Worm (Caenorhabditis elegans) whole organism, mixed stage, embryonic: ENCODE data around the gene cdh-9.
A peak's percentile ranks its signal among the peaks of the same experiment; 100 is the strongest.

Source experiments
- M03D4.4 ChIP-seq: sonication (generic microtip); optimal IDR thresholded peaks from 2 replicates; lab custom pipeline; 2017; ENCODE audit warnings: mild to moderate bottlenecking, missing genetic modification characterization, missing compliant biosample characterization
- bed-3 ChIP-seq: fragments of 200-800 bp; sonication (Bioruptor generic); optimal IDR thresholded peaks from 3 replicates; lab custom pipeline; 2018; ENCODE audit warnings: mild to moderate bottlenecking, missing genetic modification characterization, moderate library complexity, missing compliant biosample characterization
- blmp-1 ChIP-seq: fragments of 150-350 bp; optimal IDR thresholded peaks from 2 replicates; lab custom pipeline; 2014; ENCODE audit warnings: missing biosample characterization, missing genetic modification characterization
- ceh-39 ChIP-seq: fragments of 150-350 bp; optimal IDR thresholded peaks from 2 replicates; lab custom pipeline; 2014; ENCODE audit warnings: missing biosample characterization, missing genetic modification characterization
- ceh-43 ChIP-seq: fragments of 200-800 bp; sonication (Bioruptor generic); optimal IDR thresholded peaks from 2 replicates; lab custom pipeline; 2018; ENCODE audit warnings: mild to moderate bottlenecking, missing genetic modification characterization, moderate library complexity, missing compliant biosample characterization
- ceh-83 ChIP-seq: fragments of 200-800 bp; sonication (Bioruptor generic); optimal IDR thresholded peaks from 2 replicates; lab custom pipeline; 2018; ENCODE audit warnings: mild to moderate bottlenecking, missing genetic modification characterization, missing compliant biosample characterization
- ces-1 ChIP-seq: fragments of 150-350 bp; optimal IDR thresholded peaks from 2 replicates; lab custom pipeline; 2014; ENCODE audit warnings: missing biosample characterization, missing genetic modification reagents, missing genetic modification characterization
- cnd-1 ChIP-seq: fragments of 200-800 bp; sonication (Bioruptor generic); optimal IDR thresholded peaks from 2 replicates; lab custom pipeline; 2018; ENCODE audit warnings: mild to moderate bottlenecking, missing genetic modification characterization, missing compliant biosample characterization
- drap-1 ChIP-seq: fragments of 200-800 bp; sonication (Bioruptor generic); optimal IDR thresholded peaks from 3 replicates; lab custom pipeline; 2018; ENCODE audit warnings: mild to moderate bottlenecking, missing genetic modification characterization, missing compliant biosample characterization
- elt-1 ChIP-seq: sonication (generic microtip); optimal IDR thresholded peaks from 2 replicates; lab custom pipeline; 2017; ENCODE audit warnings: missing genetic modification characterization, mild to moderate bottlenecking, missing compliant biosample characterization, antibody characterized with exemption, moderate library complexity, borderline replicate concordance; ENCODE audit not compliant: insufficient read depth
- elt-3 ChIP-seq: fragments of 150-350 bp; optimal IDR thresholded peaks from 2 replicates; lab custom pipeline; 2014; ENCODE audit warnings: missing biosample characterization, missing genetic modification characterization
- flh-1 ChIP-seq: fragments of 200-800 bp; sonication (Bioruptor generic); optimal IDR thresholded peaks from 2 replicates; lab custom pipeline; 2018; ENCODE audit warnings: mild to moderate bottlenecking, missing genetic modification characterization, moderate library complexity, missing compliant biosample characterization
- ham-2 ChIP-seq: fragments of 200-800 bp; sonication (Bioruptor generic); optimal IDR thresholded peaks from 2 replicates; lab custom pipeline; 2018; ENCODE audit warnings: mild to moderate bottlenecking, missing genetic modification characterization, missing compliant biosample characterization
- hlh-1 ChIP-seq: fragments of 150-350 bp; optimal IDR thresholded peaks from 2 replicates; lab custom pipeline; 2014; ENCODE audit warnings: missing biosample characterization, missing genetic modification reagents, missing genetic modification characterization
- lin-13 ChIP-seq: fragments of 150-350 bp; optimal IDR thresholded peaks from 2 replicates; lab custom pipeline; 2014; ENCODE audit warnings: missing biosample characterization, missing genetic modification characterization
- lin-32 ChIP-seq: fragments of 200-800 bp; sonication (Bioruptor generic); optimal IDR thresholded peaks from 2 replicates; lab custom pipeline; 2018; ENCODE audit warnings: mild to moderate bottlenecking, missing genetic modification characterization, missing compliant biosample characterization
- lsy-2 ChIP-seq: fragments of 150-350 bp; optimal IDR thresholded peaks from 2 replicates; lab custom pipeline; 2014; ENCODE audit warnings: missing biosample characterization, missing genetic modification characterization
- mab-5 ChIP-seq: fragments of 150-350 bp; optimal IDR thresholded peaks from 2 replicates; lab custom pipeline; 2014; ENCODE audit warnings: missing biosample characterization, missing genetic modification characterization
- mep-1 ChIP-seq: fragments of 150-350 bp; optimal IDR thresholded peaks from 2 replicates; lab custom pipeline; 2017; ENCODE audit warnings: missing biosample characterization, missing genetic modification reagents, missing genetic modification characterization, inconsistent platforms
- mls-2 ChIP-seq: sonication (generic microtip); optimal IDR thresholded peaks from 2 replicates; lab custom pipeline; 2016; ENCODE audit warnings: mild to moderate bottlenecking, missing genetic modification characterization, moderate library complexity, missing compliant biosample characterization
- nhr-12 ChIP-seq: fragments of 150-350 bp; optimal IDR thresholded peaks from 2 replicates; lab custom pipeline; 2014; ENCODE audit warnings: missing biosample characterization, missing genetic modification characterization
- nhr-2 ChIP-seq: fragments of 150-350 bp; optimal IDR thresholded peaks from 2 replicates; lab custom pipeline; 2014; ENCODE audit warnings: missing biosample characterization, missing genetic modification characterization
- nhr-28 ChIP-seq: fragments of 150-350 bp; optimal IDR thresholded peaks from 2 replicates; lab custom pipeline; 2014; ENCODE audit warnings: missing biosample characterization, missing genetic modification characterization
- nhr-76 ChIP-seq: sonication (generic microtip); optimal IDR thresholded peaks from 2 replicates; lab custom pipeline; 2017; ENCODE audit warnings: missing biosample characterization, missing genetic modification characterization
- pha-4 ChIP-seq: fragments of 150-350 bp; optimal IDR thresholded peaks from 2 replicates; lab custom pipeline; 2018; ENCODE audit warnings: missing biosample characterization, missing genetic modification reagents, missing genetic modification characterization
- sem-2 ChIP-seq: fragments of 200-800 bp; sonication (Bioruptor generic); optimal IDR thresholded peaks from 2 replicates; lab custom pipeline; 2018; ENCODE audit warnings: mild to moderate bottlenecking, missing genetic modification characterization, missing compliant biosample characterization
- snpc-4 ChIP-seq: fragments of 150-350 bp; optimal IDR thresholded peaks from 2 replicates; lab custom pipeline; 2014; ENCODE audit warnings: missing biosample characterization, missing genetic modification characterization
- sptf-1 ChIP-seq: sonication (generic microtip); optimal IDR thresholded peaks from 2 replicates; lab custom pipeline; 2017; ENCODE audit warnings: mild to moderate bottlenecking, missing genetic modification characterization, moderate library complexity, missing compliant biosample characterization
- tbx-8 ChIP-seq: fragments of 200-800 bp; sonication (Bioruptor generic); optimal IDR thresholded peaks from 2 replicates; lab custom pipeline; 2018; ENCODE audit warnings: mild to moderate bottlenecking, missing genetic modification characterization, moderate library complexity, missing compliant biosample characterization
- unc-120 ChIP-seq: sonication (generic microtip); optimal IDR thresholded peaks from 2 replicates; lab custom pipeline; 2017; ENCODE audit warnings: missing genetic modification characterization, missing compliant biosample characterization; ENCODE audit not compliant: poor library complexity, severe bottlenecking
- unc-62 ChIP-seq: fragments of 150-350 bp; optimal IDR thresholded peaks from 2 replicates; lab custom pipeline; 2014; ENCODE audit warnings: missing biosample characterization, missing genetic modification reagents, missing genetic modification characterization
- zip-8 ChIP-seq: fragments of 150-350 bp; optimal IDR thresholded peaks from 2 replicates; lab custom pipeline; 2014; ENCODE audit warnings: missing biosample characterization, missing genetic modification characterization
- ztf-11 ChIP-seq: fragments of 150-350 bp; optimal IDR thresholded peaks from 2 replicates; lab custom pipeline; 2014; ENCODE audit warnings: missing biosample characterization, missing genetic modification characterization

cdh-9 gene

DNA sequence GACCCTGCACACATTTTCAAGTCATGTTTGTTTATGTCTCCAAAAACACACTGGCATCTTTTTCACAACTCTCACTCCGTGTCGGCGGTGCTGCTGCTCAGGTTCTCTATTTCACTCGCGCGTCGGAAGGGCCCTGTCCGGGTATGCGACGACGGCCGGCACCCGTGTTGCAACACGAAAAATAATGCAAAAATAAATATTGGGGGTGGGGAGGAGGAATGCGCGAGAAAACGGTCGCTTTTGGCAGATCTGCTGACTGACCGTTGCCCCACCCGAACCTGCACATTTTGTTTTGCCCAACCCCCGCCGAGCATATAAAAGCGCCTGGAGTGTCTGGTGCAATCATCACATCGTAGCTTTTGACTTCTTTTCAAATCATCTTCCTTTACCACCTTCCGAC lies 26.4 kb downstream of the cdh-9 start, which contains the start of gene cpg-19:
cpg-19 (plus strand) TSS at position 341 of the 400 bp plus-strand sequence.
- no peak for TF ChIP-seq tbx-8 (GFP tag; lab: Kevin White, UChicago)
- no peak for TF ChIP-seq ceh-83 (GFP tag; lab: Kevin White, UChicago)
- TF ChIP-seq ces-1 (GFP tag; lab: Kevin White, UChicago): no peak
- TF ChIP-seq elt-3 (tag; lab: Kevin White, UChicago): no peak
- TF ChIP-seq ham-2 (GFP tag; lab: Kevin White, UChicago): no peak
- TF ChIP-seq lin-13 (tag; lab: Kevin White, UChicago): no peak
- no peak for TF ChIP-seq ceh-39
- no peak for TF ChIP-seq mab-5 (tag; lab: Kevin White, UChicago)
- no peak for TF ChIP-seq ztf-11
- no peak for TF ChIP-seq flh-1
- TF ChIP-seq sptf-1: no peak
- TF ChIP-seq cnd-1 (tag; lab: Kevin White, UChicago): no peak
- TF ChIP-seq zip-8 (tag; lab: Kevin White, UChicago): no peak
- TF ChIP-seq sem-2: no peak
- no peak for TF ChIP-seq mls-2 (tag; lab: Kevin White, UChicago)
- no peak for TF ChIP-seq blmp-1 (tag; lab: Kevin White, UChicago)
- TF ChIP-seq drap-1: no peak

- TF ChIP-seq ceh-39 (no peak), sem-2 (no peak), flh-1 (no peak), snpc-4 (no peak), ceh-43 (GFP tag; lab: Kevin White, UChicago) (no peak), elt-1 (tag; lab: Kevin White, UChicago) (no peak), lsy-2 (tag; lab: Kevin White, UChicago) (no peak), ces-1 (GFP tag; lab: Kevin White, UChicago) (no peak), mep-1 (tag; lab: Kevin White, UChicago) (no peak), nhr-76 (no peak), lin-32 (GFP tag; lab: Kevin White, UChicago) (no peak), drap-1 (no peak), M03D4.4 (tag; lab: Kevin White, UChicago) (no peak), tbx-8 (GFP tag; lab: Kevin White, UChicago) (no peak), nhr-28 (tag; lab: Kevin White, UChicago) (no peak), unc-62 (GFP tag; lab: Kevin White, UChicago) (no peak), bed-3 (GFP tag; lab: Kevin White, UChicago) (no peak), elt-3 (tag; lab: Kevin White, UChicago) (no peak), zip-8 (tag; lab: Kevin White, UChicago) (no peak)
These were observed 28.2 kb downstream of the cdh-9 start for ce11 chrX:16623269-16623668.

- TF ChIP-seq nhr-12 (tag; lab: Kevin White, UChicago): no peak
- TF ChIP-seq unc-120 (tag; lab: Kevin White, UChicago): no peak
- no peak for TF ChIP-seq blmp-1 (tag; lab: Kevin White, UChicago)
- no peak for TF ChIP-seq mep-1 (tag; lab: Kevin White, UChicago)
- TF ChIP-seq pha-4: no peak
- no peak for TF ChIP-seq mab-5 (tag; lab: Kevin White, UChicago)
- no peak for TF ChIP-seq elt-3 (tag; lab: Kevin White, UChicago)
- TF ChIP-seq tbx-8 (GFP tag; lab: Kevin White, UChicago): no peak
- TF ChIP-seq snpc-4: no peak
These were observed 30.2 kb downstream of the cdh-9 start for ce11 chrX:16625078-16625808.

- peak; percentile 62 for TF ChIP-seq ham-2 (GFP tag; lab: Kevin White, UChicago)
- no peak for TF ChIP-seq drap-1
These were observed 31.8 kb downstream of the cdh-9 start for ce11 chrX:16626817-16627216.

- TF ChIP-seq unc-120 (tag; lab: Kevin White, UChicago) (no peak), blmp-1 (tag; lab: Kevin White, UChicago) (no peak), unc-62 (GFP tag; lab: Kevin White, UChicago) (no peak), nhr-2 (tag; lab: Kevin White, UChicago) (no peak), flh-1 (no peak), M03D4.4 (tag; lab: Kevin White, UChicago) (no peak), mep-1 (tag; lab: Kevin White, UChicago) (no peak), pha-4 (no peak), snpc-4 (no peak), ceh-83 (GFP tag; lab: Kevin White, UChicago) (no peak), mls-2 (tag; lab: Kevin White, UChicago) (no peak), zip-8 (tag; lab: Kevin White, UChicago) (no peak), hlh-1 (no peak), drap-1 (no peak), ceh-43 (GFP tag; lab: Kevin White, UChicago) (no peak), lsy-2 (tag; lab: Kevin White, UChicago) (no peak), ham-2 (GFP tag; lab: Kevin White, UChicago) (no peak), nhr-76 (no peak)
These were observed 34.1 kb downstream of the cdh-9 start for ce11 chrX:16629168-16629567.
